Worm (Caenorhabditis elegans): ENCODE data around the gene eif-3.B.
A peak's percentile ranks its signal among the peaks of the same experiment; 100 is the strongest.

Gene eif-3.B

DNA sequence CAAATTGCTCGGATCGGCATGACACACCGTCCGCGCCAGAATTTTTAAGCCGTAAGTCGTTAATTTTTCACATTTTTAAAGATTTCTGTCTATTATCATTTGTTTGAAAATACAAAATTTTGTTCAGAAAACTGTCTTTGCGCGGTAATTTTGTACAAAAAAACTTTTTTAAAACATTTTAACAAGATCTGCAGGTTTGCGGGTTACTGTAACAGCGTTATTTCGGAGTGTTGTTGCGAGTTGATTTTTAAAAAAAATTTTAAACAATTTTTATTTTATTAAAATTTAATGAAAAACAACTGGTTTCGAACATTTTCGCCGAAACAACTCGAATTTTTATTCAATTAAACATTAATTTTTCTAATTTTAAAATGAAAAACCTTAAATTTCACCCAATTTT lies 17.9 kb downstream of the eif-3.B start:
- TF ChIP-seq ztf-11 (tag; optimal IDR thresholded peaks at IDR 0.05) (no peak), pha-4 (tag; optimal IDR thresholded peaks at IDR 0.05) (no peak), ceh-28 (tag; optimal IDR thresholded peaks at IDR 0.05) (no peak), fkh-2 (tag; optimal IDR thresholded peaks at IDR 0.05) (no peak), nhr-23 (tag; optimal IDR thresholded peaks at IDR 0.05) (no peak), elt-1 (tag; optimal IDR thresholded peaks at IDR 0.05) (no peak), lsy-12 (tag; optimal IDR thresholded peaks at IDR 0.05) (no peak), nhr-43 (tag; optimal IDR thresholded peaks at IDR 0.05; ENCODE audit: poor library complexity, severe bottlenecking) (no peak), ZK546.5 (tag; optimal IDR thresholded peaks at IDR 0.05) (no peak), lin-39 (tag; optimal IDR thresholded peaks at IDR 0.05) (no peak), fkh-10 (GFP tag; optimal IDR thresholded peaks at IDR 0.05) (no peak), daf-12 (tag; optimal IDR thresholded peaks at IDR 0.05) (no peak)

DNA sequence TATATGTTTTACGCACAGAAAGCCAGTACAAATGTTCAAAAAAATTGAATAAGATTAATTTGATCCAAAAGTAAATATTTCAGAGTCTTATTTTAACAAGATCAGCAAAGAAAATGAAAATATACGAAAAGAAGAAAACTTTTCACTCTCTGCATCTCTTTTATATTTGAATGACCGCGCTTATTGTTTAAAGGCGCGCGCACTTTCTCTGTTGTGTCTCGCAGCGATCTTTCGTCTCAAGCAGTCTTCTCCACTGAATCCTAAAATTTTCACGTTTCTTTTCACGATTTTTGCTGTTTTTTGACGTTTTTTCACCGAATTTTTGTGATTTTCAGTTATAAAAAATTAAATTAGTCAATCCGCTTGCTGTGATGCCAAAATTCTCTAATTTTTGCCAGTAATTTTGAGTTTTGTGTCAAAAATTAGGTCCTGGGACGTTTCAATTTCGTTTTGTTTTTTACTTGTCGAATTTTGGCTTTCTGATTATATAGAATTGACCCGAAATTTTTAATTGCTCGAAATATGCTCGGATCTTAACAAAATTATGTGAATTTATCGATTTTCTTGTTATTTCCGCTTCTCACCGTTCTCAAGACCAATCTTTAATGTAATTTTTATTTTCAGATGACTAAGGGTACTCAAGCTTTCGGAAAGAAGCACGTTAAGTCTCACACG lies 19.8 kb downstream of the eif-3.B start, which contains the start of gene W01D2.1:
Gene W01D2.1 (plus strand): TSS at position 625 of the 675 bp plus-strand sequence.
- TF ChIP-seq eor-1 (tag; optimal IDR thresholded peaks at IDR 0.05) (no peak), fkh-2 (tag; optimal IDR thresholded peaks at IDR 0.05) (no peak), ceh-16 (tag; optimal IDR thresholded peaks at IDR 0.05) (no peak), nhr-76 (tag; optimal IDR thresholded peaks at IDR 0.05) (no peak), hmg-11 (tag; optimal IDR thresholded peaks at IDR 0.05) (peak; percentile 40), nhr-237 (tag; optimal IDR thresholded peaks at IDR 0.05) (no peak), elt-3 (tag; optimal IDR thresholded peaks at IDR 0.05) (no peak), ztf-4 (tag; optimal IDR thresholded peaks at IDR 0.05) (no peak), lin-15B (tag; optimal IDR thresholded peaks at IDR 0.05) (peak; percentile 83), elt-2 (tag; optimal IDR thresholded peaks at IDR 0.05) (peak; percentile 2), sea-2 (GFP tag; optimal IDR thresholded peaks at IDR 0.05) (no peak), ceh-82 (tag; optimal IDR thresholded peaks at IDR 0.05) (no peak), lin-39 (tag; optimal IDR thresholded peaks at IDR 0.05) (peak; percentile 63), daf-12 (tag; optimal IDR thresholded peaks at IDR 0.05) (no peak), mml-1 (tag; optimal IDR thresholded peaks at IDR 0.05) (no peak), ama-1 (optimal IDR thresholded peaks at IDR 0.05) (no peak), nhr-67 (tag; optimal IDR thresholded peaks at IDR 0.05) (no peak), pha-4 (tag; optimal IDR thresholded peaks at IDR 0.05) (peak; percentile 80), lsy-12 (tag; optimal IDR thresholded peaks at IDR 0.05) (no peak), tbx-2 (tag; optimal IDR thresholded peaks at IDR 0.05) (no peak), R02D3.7 (tag; optimal IDR thresholded peaks at IDR 0.05) (peak; percentile 26), ceh-28 (tag; optimal IDR thresholded peaks at IDR 0.05) (no peak), mdl-1 (tag; optimal IDR thresholded peaks at IDR 0.05) (no peak), skn-1 (tag; optimal IDR thresholded peaks at IDR 0.05) (peak; percentile 50), nhr-11 (tag; optimal IDR thresholded peaks at IDR 0.05) (no peak), zag-1 (tag; optimal IDR thresholded peaks at IDR 0.05) (no peak), egl-27 (tag; optimal IDR thresholded peaks at IDR 0.05) (no peak), unc-39 (tag; optimal IDR thresholded peaks at IDR 0.05) (no peak), nhr-12 (tag; optimal IDR thresholded peaks at IDR 0.05) (no peak), nhr-43 (tag; optimal IDR thresholded peaks at IDR 0.05; ENCODE audit: poor library complexity, severe bottlenecking) (no peak), fkh-10 (GFP tag; optimal IDR thresholded peaks at IDR 0.05) (no peak), nfya-1 (tag; optimal IDR thresholded peaks at IDR 0.05; ENCODE audit: insufficient read depth) (peak; percentile 83), pqm-1 (tag; optimal IDR thresholded peaks at IDR 0.05) (peak; percentile 42), unc-62 (GFP tag; optimal IDR thresholded peaks at IDR 0.05) (no peak), elt-1 (tag; optimal IDR thresholded peaks at IDR 0.05) (no peak), nhr-25 (tag; optimal IDR thresholded peaks at IDR 0.05) (peak; percentile 67), aly-2 (tag; optimal IDR thresholded peaks at IDR 0.05) (no peak), snpc-4 (tag; optimal IDR thresholded peaks at IDR 0.05) (peak; percentile 43), ztf-11 (tag; optimal IDR thresholded peaks at IDR 0.05) (no peak), ZK546.5 (tag; optimal IDR thresholded peaks at IDR 0.05) (no peak), egl-5 (tag; optimal IDR thresholded peaks at IDR 0.05) (peak; percentile 41), jun-1 (tag; optimal IDR thresholded peaks at IDR 0.05) (no peak), nhr-23 (tag; optimal IDR thresholded peaks at IDR 0.05) (peak; percentile 72), nhr-28 (tag; optimal IDR thresholded peaks at IDR 0.05) (no peak), nhr-77 (tag; optimal IDR thresholded peaks at IDR 0.05) (no peak), ceh-9 (tag; optimal IDR thresholded peaks at IDR 0.05) (no peak), fos-1 (tag; optimal IDR thresholded peaks at IDR 0.05) (no peak)
